Worm (Caenorhabditis elegans): ENCODE data around the gene gba-3.

gba-3 gene

ce11 chrIV:17435228-17435627, 37.9 kb upstream of the gba-3 start:
- TF ChIP-seq ceh-9 (tag; optimal IDR thresholded peaks at IDR 0.05) = no peak
- TF ChIP-seq ceh-16 (tag; optimal IDR thresholded peaks at IDR 0.05) = no peak
- no peak for TF ChIP-seq sea-2 (GFP tag; optimal IDR thresholded peaks at IDR 0.05)
- no peak for TF ChIP-seq ztf-4 (tag; optimal IDR thresholded peaks at IDR 0.05)
- TF ChIP-seq egl-27 (tag; optimal IDR thresholded peaks at IDR 0.05) = no peak
- TF ChIP-seq snpc-4 (tag; optimal IDR thresholded peaks at IDR 0.05) = no peak
- no peak for TF ChIP-seq aly-2 (tag; optimal IDR thresholded peaks at IDR 0.05)
- no peak for TF ChIP-seq mdl-1 (tag; optimal IDR thresholded peaks at IDR 0.05)
- no peak for TF ChIP-seq R02D3.7 (tag; optimal IDR thresholded peaks at IDR 0.05)
- TF ChIP-seq egl-5 (tag; optimal IDR thresholded peaks at IDR 0.05) = no peak
- TF ChIP-seq nhr-237 (tag; optimal IDR thresholded peaks at IDR 0.05) = no peak
- no peak for TF ChIP-seq unc-39 (tag; optimal IDR thresholded peaks at IDR 0.05)
- no peak for TF ChIP-seq ztf-11 (tag; optimal IDR thresholded peaks at IDR 0.05)
- TF ChIP-seq fos-1 (tag; optimal IDR thresholded peaks at IDR 0.05) = no peak
- TF ChIP-seq nhr-28 (tag; optimal IDR thresholded peaks at IDR 0.05) = no peak
- no peak for TF ChIP-seq pha-4 (tag; optimal IDR thresholded peaks at IDR 0.05)
- no peak for TF ChIP-seq jun-1 (tag; optimal IDR thresholded peaks at IDR 0.05)

DNA sequence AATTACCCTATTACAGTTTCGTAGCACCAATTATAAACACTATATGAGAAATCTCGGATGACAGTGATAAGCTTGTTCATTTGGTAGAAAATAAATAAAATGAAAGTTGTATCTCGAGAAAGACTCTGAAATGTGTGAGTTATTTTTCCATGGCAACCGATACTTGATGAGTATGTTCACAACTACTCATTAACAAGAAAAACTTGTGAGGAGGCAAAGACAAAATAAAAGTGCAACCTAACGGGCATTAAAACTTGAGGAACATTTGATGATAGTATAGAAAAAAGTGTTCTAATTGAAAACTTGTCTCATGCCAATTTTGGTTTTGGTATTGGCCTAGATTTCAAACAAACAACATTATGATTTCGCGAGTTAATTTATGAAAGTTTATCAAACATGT, 36.6 kb upstream of the gba-3 start, which contains the start of gene gcy-27:
Gene gcy-27 (minus strand): TSS at position 101 of the 400 bp plus-strand sequence.
- no peak for TF ChIP-seq pqm-1 (tag; optimal IDR thresholded peaks at IDR 0.05)
- TF ChIP-seq nhr-11 (tag; optimal IDR thresholded peaks at IDR 0.05) = no peak
- TF ChIP-seq fkh-2 (tag; optimal IDR thresholded peaks at IDR 0.05) = no peak
- TF ChIP-seq lin-15B (tag; optimal IDR thresholded peaks at IDR 0.05) = no peak
- no peak for TF ChIP-seq jun-1 (tag; optimal IDR thresholded peaks at IDR 0.05)
- no peak for TF ChIP-seq mml-1 (tag; optimal IDR thresholded peaks at IDR 0.05)
- TF ChIP-seq elt-2 (tag; optimal IDR thresholded peaks at IDR 0.05) = no peak
- TF ChIP-seq fos-1 (tag; optimal IDR thresholded peaks at IDR 0.05) = no peak
- TF ChIP-seq nhr-25 (tag; optimal IDR thresholded peaks at IDR 0.05) = no peak
- TF ChIP-seq nhr-237 (tag; optimal IDR thresholded peaks at IDR 0.05) = no peak
- TF ChIP-seq ZK546.5 (tag; optimal IDR thresholded peaks at IDR 0.05) = no peak
- TF ChIP-seq egl-5 (tag; optimal IDR thresholded peaks at IDR 0.05) = no peak
- no peak for TF ChIP-seq skn-1 (tag; optimal IDR thresholded peaks at IDR 0.05)
- no peak for TF ChIP-seq nhr-23 (tag; optimal IDR thresholded peaks at IDR 0.05)
- no peak for TF ChIP-seq daf-12 (tag; optimal IDR thresholded peaks at IDR 0.05)
- TF ChIP-seq lin-39 (tag; optimal IDR thresholded peaks at IDR 0.05) = no peak
- TF ChIP-seq R02D3.7 (tag; optimal IDR thresholded peaks at IDR 0.05) = no peak
- no peak for TF ChIP-seq snpc-4 (tag; optimal IDR thresholded peaks at IDR 0.05)
- no peak for TF ChIP-seq hmg-11 (tag; optimal IDR thresholded peaks at IDR 0.05)

- TF ChIP-seq daf-12 (tag; optimal IDR thresholded peaks at IDR 0.05) (no peak), nhr-77 (tag; optimal IDR thresholded peaks at IDR 0.05) (no peak), zag-1 (tag; optimal IDR thresholded peaks at IDR 0.05) (no peak), jun-1 (tag; optimal IDR thresholded peaks at IDR 0.05) (no peak), R02D3.7 (tag; optimal IDR thresholded peaks at IDR 0.05) (no peak), nhr-23 (tag; optimal IDR thresholded peaks at IDR 0.05) (no peak), ceh-9 (tag; optimal IDR thresholded peaks at IDR 0.05) (no peak), pha-4 (tag; optimal IDR thresholded peaks at IDR 0.05) (no peak), unc-39 (tag; optimal IDR thresholded peaks at IDR 0.05) (no peak), nhr-28 (tag; optimal IDR thresholded peaks at IDR 0.05) (no peak), ztf-4 (tag; optimal IDR thresholded peaks at IDR 0.05) (no peak), ceh-82 (tag; optimal IDR thresholded peaks at IDR 0.05) (no peak)
Observed at ce11 chrIV:17437038-17437437, 36.1 kb upstream of the gba-3 start, which contains the start of gene C06A12.8. Gene C06A12.8 (plus strand): TSS chrIV:17437338.

DNA sequence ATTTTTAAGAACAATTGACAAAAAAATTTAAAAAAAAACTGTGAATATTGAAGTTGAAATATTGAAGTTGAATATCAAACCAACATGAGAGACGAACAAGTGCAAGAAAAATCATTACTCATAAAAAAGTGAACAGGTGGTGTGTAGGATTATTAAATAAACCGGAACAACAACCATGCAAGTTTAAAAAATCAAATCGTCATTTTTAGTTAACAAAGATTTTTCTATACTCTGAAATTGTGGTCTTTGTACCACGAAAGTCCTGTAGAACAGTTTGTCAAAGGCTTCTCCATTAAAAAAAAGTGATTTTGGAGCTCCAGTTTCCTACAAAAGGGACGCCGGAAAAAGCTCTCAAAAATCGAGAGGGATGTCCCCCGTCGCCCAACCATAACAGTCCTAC, 33.1 kb upstream of the gba-3 start, which contains the start of gene C06A12.19:
Gene C06A12.19 (minus strand): TSS at position 101 of the 400 bp plus-strand sequence.
- TF ChIP-seq ceh-9 (tag; optimal IDR thresholded peaks at IDR 0.05) (no peak), nhr-77 (tag; optimal IDR thresholded peaks at IDR 0.05) (no peak), nhr-76 (tag; optimal IDR thresholded peaks at IDR 0.05) (no peak)

ce11 chrIV:17440417-17440816, 32.7 kb upstream of the gba-3 start, which contains the start of gene F08A7.1:
Gene F08A7.1 (plus strand): TSS chrIV:17440607.
- peak; percentile 78 for TF ChIP-seq pqm-1 (tag; optimal IDR thresholded peaks at IDR 0.05)
- no peak for TF ChIP-seq tbx-2 (tag; optimal IDR thresholded peaks at IDR 0.05)
- no peak for TF ChIP-seq lin-15B (tag; optimal IDR thresholded peaks at IDR 0.05)
- TF ChIP-seq pha-4 (tag; optimal IDR thresholded peaks at IDR 0.05) = peak; percentile 48
- no peak for TF ChIP-seq ztf-11 (tag; optimal IDR thresholded peaks at IDR 0.05)
- no peak for TF ChIP-seq nhr-23 (tag; optimal IDR thresholded peaks at IDR 0.05)
- TF ChIP-seq ceh-16 (tag; optimal IDR thresholded peaks at IDR 0.05) = no peak
- TF ChIP-seq elt-2 (tag; optimal IDR thresholded peaks at IDR 0.05) = peak; percentile 71
- no peak for TF ChIP-seq daf-12 (tag; optimal IDR thresholded peaks at IDR 0.05)
- TF ChIP-seq elt-1 (tag; optimal IDR thresholded peaks at IDR 0.05) = no peak
- no peak for TF ChIP-seq ZK546.5 (tag; optimal IDR thresholded peaks at IDR 0.05)
- TF ChIP-seq nhr-25 (tag; optimal IDR thresholded peaks at IDR 0.05) = no peak
